Fruit fly (Drosophila melanogaster): Measurements from ENCODE around the gene CG13630.

Gene CG13630

DNA sequence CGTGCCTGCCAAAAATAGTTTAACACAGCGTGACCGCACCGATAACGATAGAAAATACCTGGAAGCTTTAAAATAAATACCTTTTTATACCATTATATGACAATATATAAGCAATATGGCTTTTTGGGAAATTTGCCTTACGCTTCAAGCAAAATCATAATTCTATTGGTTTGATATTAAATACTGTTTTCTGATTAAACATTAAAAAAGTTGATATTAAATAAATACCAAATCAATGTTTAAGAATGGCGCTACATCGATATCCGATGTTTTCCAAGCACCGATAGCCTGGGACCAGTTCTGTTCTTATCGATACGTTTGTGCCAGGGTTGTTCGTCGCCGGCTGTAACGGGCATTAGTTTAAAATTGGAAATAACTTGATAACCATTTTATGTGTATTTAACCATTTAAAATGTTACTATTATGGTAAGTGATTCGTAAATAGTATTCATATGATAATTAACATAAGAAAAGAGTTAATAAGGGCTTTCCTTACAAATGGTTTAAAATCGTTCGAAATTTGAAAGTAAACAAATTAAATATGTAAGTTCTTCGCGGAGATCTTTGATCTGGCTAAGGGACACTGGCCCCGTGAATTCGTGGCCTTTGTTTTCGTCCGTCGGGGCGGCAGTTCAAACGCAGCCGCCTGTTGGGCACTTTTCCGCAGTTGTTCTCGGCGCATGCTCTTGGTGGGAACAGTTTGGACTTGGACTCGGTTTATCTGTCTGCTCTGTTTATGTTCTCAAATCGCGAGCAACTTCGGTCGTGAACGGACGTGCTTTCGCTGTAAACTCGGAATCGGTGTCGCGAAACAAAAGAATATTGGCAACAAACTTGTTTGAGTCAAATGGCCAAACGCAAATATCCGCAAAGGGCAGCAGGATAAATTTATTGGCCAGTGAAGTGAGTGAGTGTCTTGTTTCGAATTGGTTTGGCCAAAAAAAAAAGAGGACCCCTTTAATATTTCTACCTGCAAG, at the start of gene CG13630, which contains the start of gene tok (continued):
- TF ChIP-seq CG6276 (GFP tag; optimal IDR thresholded peaks at IDR 0.05) (peak; percentile 12), fkh (GFP tag; optimal IDR thresholded peaks at IDR 0.05) (no peak)

DNA sequence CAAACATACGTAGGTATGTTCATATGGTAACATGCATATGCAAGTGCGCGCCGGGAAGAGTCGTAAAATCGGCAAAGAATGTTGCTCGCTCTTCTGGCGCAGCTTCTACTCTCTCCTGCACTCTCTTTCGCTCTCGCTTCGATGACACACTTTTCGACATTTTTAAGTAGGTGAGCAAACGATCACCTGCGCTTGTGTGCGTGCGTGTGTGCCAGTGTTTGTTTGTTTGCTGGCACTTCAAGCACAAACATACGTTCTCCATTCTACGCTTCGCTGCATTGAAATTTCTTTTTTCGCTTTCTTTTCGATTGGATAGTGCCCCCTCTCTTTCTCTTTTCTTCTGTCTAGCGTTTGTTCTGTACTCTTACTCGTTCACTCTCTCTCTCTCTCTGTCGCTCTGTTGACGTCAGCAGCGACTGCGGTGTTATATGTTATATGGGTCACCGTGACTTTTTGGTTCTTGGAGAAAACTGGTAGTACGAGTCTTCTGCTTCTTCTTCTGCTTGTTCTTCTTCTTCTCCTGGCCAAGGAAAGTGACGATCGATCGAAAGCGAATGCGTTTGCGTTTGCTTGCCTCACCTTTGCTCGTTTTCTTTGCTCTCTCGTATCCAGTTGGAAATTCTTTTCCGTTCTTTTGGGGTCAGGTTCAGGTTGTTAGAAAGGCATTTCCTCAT, 48.6 kb upstream of the CG13630 start:
- TF ChIP-seq CG31627 (GFP tag; optimal IDR thresholded peaks at IDR 0.05): no peak
- TF ChIP-seq CG9139 (GFP tag; optimal IDR thresholded peaks at IDR 0.05): no peak
- no peak for TF ChIP-seq esn (GFP tag; optimal IDR thresholded peaks at IDR 0.05)
- TF ChIP-seq Hr39 (GFP tag; optimal IDR thresholded peaks at IDR 0.05): no peak
- TF ChIP-seq Smox (GFP tag; optimal IDR thresholded peaks at IDR 0.05): no peak
- peak; percentile 54 for TF ChIP-seq topi (GFP tag; optimal IDR thresholded peaks at IDR 0.05)
- no peak for TF ChIP-seq CG11294 (GFP tag; IDR thresholded peaks at IDR 0.05)
- TF ChIP-seq CG8119 (GFP tag; IDR thresholded peaks at IDR 0.05): no peak; the same call in 2 of the 3 replicates
- peak; percentile 21 for TF ChIP-seq OdsH (GFP tag; optimal IDR thresholded peaks at IDR 0.05)
- TF ChIP-seq CG3032 (tag; optimal IDR thresholded peaks at IDR 0.05): no peak
- TF ChIP-seq Ets96B (tag; optimal IDR thresholded peaks at IDR 0.05): no peak
- TF ChIP-seq Ets21C (GFP tag; optimal IDR thresholded peaks at IDR 0.05): no peak
- no peak for TF ChIP-seq Hr4 (GFP tag; optimal IDR thresholded peaks at IDR 0.05)
- peak; percentile 29 for TF ChIP-seq CG3919 (GFP tag; optimal IDR thresholded peaks at IDR 0.05)
- peak; percentile 49 for TF ChIP-seq svp (GFP tag)
- TF ChIP-seq CG34406 (GFP tag; optimal IDR thresholded peaks at IDR 0.05): no peak
- peak; percentile 84 for TF ChIP-seq Eip75B (GFP tag; optimal IDR thresholded peaks at IDR 0.05)
- TF ChIP-seq Blimp-1 (GFP tag; optimal IDR thresholded peaks at IDR 0.05): peak; percentile 100
- no peak for TF ChIP-seq Hr38 (GFP tag; optimal IDR thresholded peaks at IDR 0.05)
- no peak for TF ChIP-seq Eip93F (GFP tag; optimal IDR thresholded peaks at IDR 0.05)
- TF ChIP-seq CG6163 (GFP tag; IDR thresholded peaks at IDR 0.05): 0 out of 3 replicates have a peak, but pooled peaks have one; percentile 42
- TF ChIP-seq ss (GFP tag; optimal IDR thresholded peaks at IDR 0.05): no peak
- TF ChIP-seq CG6854 (GFP tag; optimal IDR thresholded peaks at IDR 0.05): no peak
- TF ChIP-seq achi (GFP tag; optimal IDR thresholded peaks at IDR 0.05): peak; percentile 23
- peak; percentile 4 for TF ChIP-seq lz (GFP tag; optimal IDR thresholded peaks at IDR 0.05)
- TF ChIP-seq CG32006 (GFP tag; optimal IDR thresholded peaks at IDR 0.05): no peak
- TF ChIP-seq acj6 (GFP tag; optimal IDR thresholded peaks at IDR 0.05): no peak
- no peak for TF ChIP-seq CG11762 (GFP tag; optimal IDR thresholded peaks at IDR 0.05; ENCODE audit: insufficient read depth)
- TF ChIP-seq Lpt (GFP tag; optimal IDR thresholded peaks at IDR 0.05): peak; percentile 18
- peak; percentile 57 for TF ChIP-seq Sox102F (GFP tag; optimal IDR thresholded peaks at IDR 0.05)
- TF ChIP-seq fd59A (GFP tag; optimal IDR thresholded peaks at IDR 0.05): no peak
- TF ChIP-seq CG8632 (GFP tag; optimal IDR thresholded peaks at IDR 0.05): no peak
- TF ChIP-seq salr (GFP tag; optimal IDR thresholded peaks at IDR 0.05): no peak
- TF ChIP-seq Met (GFP tag; optimal IDR thresholded peaks at IDR 0.05): peak; percentile 55
- peak; percentile 58 for TF ChIP-seq Eip78C (GFP tag)
- TF ChIP-seq CG4318 (GFP tag; optimal IDR thresholded peaks at IDR 0.05): no peak

Data from whole organism, prepupa.